Worm (Caenorhabditis elegans) whole organism, L4 larva: ENCODE measurements around the gene C08D8.1.

Source experiments
- F26F4.8 ChIP-seq: fragments of 200-800 bp; sonication (Bioruptor generic); conservative IDR thresholded peaks from 2 replicates; pipeline ENCODE4 v1.3.6; 2022; ENCODE audit warnings: missing genetic modification characterization, missing compliant biosample characterization
- F37D6.2 ChIP-seq: sonication (generic microtip); optimal IDR thresholded peaks from 2 replicates; lab custom pipeline; 2016; ENCODE audit warnings: mild to moderate bottlenecking, missing genetic modification characterization, missing compliant biosample characterization
- R02D3.7 ChIP-seq: fragments of 150-350 bp; sonication (generic microtip); optimal IDR thresholded peaks from 3 replicates; lab custom pipeline; 2014; ENCODE audit warnings: missing biosample characterization, missing genetic modification characterization
- T20F7.1 ChIP-seq: fragments of 200-800 bp; sonication (Bioruptor generic); optimal IDR thresholded peaks from 2 replicates; lab custom pipeline; 2018; ENCODE audit warnings: mild to moderate bottlenecking, missing genetic modification characterization, missing compliant biosample characterization
- T26A8.4 ChIP-seq: fragments of 200-800 bp; sonication (Bioruptor generic); IDR thresholded peaks from 2 replicates; pipeline ENCODE4 v1.3.6; 2022; ENCODE audit warnings: missing genetic modification characterization, missing compliant biosample characterization
- Y105C5A.15 ChIP-seq: fragments of 200-800 bp; sonication (Bioruptor generic); IDR thresholded peaks from 2 replicates; pipeline ENCODE4 v1.3.6; 2022; ENCODE audit warnings: missing genetic modification characterization, missing compliant biosample characterization
- ZK337.2 ChIP-seq: fragments of 200-800 bp; sonication (Bioruptor generic); IDR thresholded peaks from 2 replicates; pipeline ENCODE4 v1.3.6; 2022; ENCODE audit warnings: missing genetic modification reagents, missing genetic modification characterization, missing compliant biosample characterization
- ZK546.5 ChIP-seq, 2 experiments: sonication (generic microtip); optimal IDR thresholded peaks; 2 replicates each; lab custom pipeline; 2017; ENCODE audit warnings: missing biosample characterization in 2 of 2, missing genetic modification characterization in 2 of 2
- aha-1 ChIP-seq: fragments of 150-350 bp; peaks from one replicate; lab custom pipeline; 2014; ENCODE audit warnings: missing biosample characterization, missing genetic modification characterization
- aly-2 ChIP-seq: sonication (generic microtip); optimal IDR thresholded peaks from 2 replicates; lab custom pipeline; 2018; ENCODE audit warnings: missing biosample characterization, missing genetic modification characterization
- attf-4 ChIP-seq: sonication (generic microtip); optimal IDR thresholded peaks from 3 replicates; lab custom pipeline; 2017; ENCODE audit warnings: missing biosample characterization, missing genetic modification characterization
- ceh-20 ChIP-seq: fragments of 200-800 bp; sonication (Bioruptor generic); IDR thresholded peaks from 2 replicates; pipeline ENCODE4 v1.3.6; 2022; ENCODE audit warnings: missing genetic modification reagents, missing genetic modification characterization, missing compliant biosample characterization
- ceh-28 ChIP-seq: fragments of 150-350 bp; optimal IDR thresholded peaks from 2 replicates; lab custom pipeline; 2014; ENCODE audit warnings: missing biosample characterization, missing genetic modification reagents, missing genetic modification characterization
- ceh-32 ChIP-seq: sonication (generic microtip); optimal IDR thresholded peaks from 2 replicates; lab custom pipeline; 2016; ENCODE audit warnings: mild to moderate bottlenecking, missing genetic modification characterization, missing compliant biosample characterization; ENCODE audit not compliant: poor library complexity
- ceh-82 ChIP-seq: sonication (generic microtip); optimal IDR thresholded peaks from 2 replicates; lab custom pipeline; 2017; ENCODE audit warnings: missing biosample characterization, missing genetic modification characterization
- daf-19 ChIP-seq: fragments of 200-800 bp; sonication (Bioruptor generic); conservative IDR thresholded peaks from 2 replicates; pipeline ENCODE4 v1.3.6; 2022; ENCODE audit warnings: missing genetic modification characterization, missing compliant biosample characterization
- dmd-6 ChIP-seq: fragments of 200-800 bp; sonication (Bioruptor generic); IDR thresholded peaks from 2 replicates; pipeline ENCODE4 v1.3.6; 2022; ENCODE audit warnings: missing genetic modification reagents, missing genetic modification characterization, missing compliant biosample characterization
- dmd-8 ChIP-seq: fragments of 200-800 bp; sonication (Bioruptor generic); IDR thresholded peaks from 2 replicates; pipeline ENCODE4 v1.3.6; 2022; ENCODE audit warnings: missing genetic modification characterization, missing compliant biosample characterization
- dmd-9 ChIP-seq: fragments of 200-800 bp; sonication (Bioruptor generic); IDR thresholded peaks from 2 replicates; pipeline ENCODE4 v1.3.6; 2022; ENCODE audit warnings: missing genetic modification reagents, missing genetic modification characterization, missing compliant biosample characterization
- duxl-1 ChIP-seq: sonication (generic microtip); optimal IDR thresholded peaks from 2 replicates; lab custom pipeline; 2016; ENCODE audit warnings: mild to moderate bottlenecking, missing genetic modification characterization, moderate library complexity, missing compliant biosample characterization; ENCODE audit not compliant: poor library complexity
- dve-1 ChIP-seq: sonication (generic microtip); optimal IDR thresholded peaks from 2 replicates; lab custom pipeline; 2017; ENCODE audit warnings: antibody characterized with exemption, mild to moderate bottlenecking, missing genetic modification characterization, missing compliant biosample characterization; ENCODE audit not compliant: insufficient read depth
- egl-27 ChIP-seq: sonication (generic microtip); optimal IDR thresholded peaks from 3 replicates; lab custom pipeline; 2017; ENCODE audit warnings: missing biosample characterization, missing genetic modification reagents, missing genetic modification characterization
- fos-1 ChIP-seq: fragments of 150-350 bp; optimal IDR thresholded peaks from 2 replicates; lab custom pipeline; 2014; ENCODE audit warnings: missing biosample characterization, missing genetic modification characterization
- hif-1 ChIP-seq, 2 experiments: sonication (generic microtip); optimal IDR thresholded peaks; 2 replicates each; lab custom pipeline; 2016 to 2017; ENCODE audit warnings: missing compliant biosample characterization in 2 of 2, missing genetic modification characterization in 2 of 2, missing genetic modification reagents in 2 of 2, missing genotype in 2 of 2, mild to moderate bottlenecking in 1 of 2
- hlh-30 ChIP-seq: sonication (generic microtip); optimal IDR thresholded peaks from 2 replicates; lab custom pipeline; 2017; ENCODE audit warnings: antibody characterized with exemption, mild to moderate bottlenecking, missing genetic modification characterization, missing compliant biosample characterization; ENCODE audit not compliant: insufficient read depth
- jun-1 ChIP-seq: fragments of 150-350 bp; optimal IDR thresholded peaks from 2 replicates; lab custom pipeline; 2014; ENCODE audit warnings: missing biosample characterization, missing genetic modification reagents, missing genetic modification characterization
- lim-7 ChIP-seq: fragments of 200-800 bp; sonication (Bioruptor generic); IDR thresholded peaks from 2 replicates; pipeline ENCODE4 v1.3.6; 2022; ENCODE audit warnings: missing genetic modification characterization, missing compliant biosample characterization
- lin-1 ChIP-seq: fragments of 200-800 bp; sonication (Bioruptor generic); IDR thresholded peaks from 2 replicates; pipeline ENCODE4 v1.3.6; 2022; ENCODE audit warnings: missing genetic modification reagents, missing genetic modification characterization, missing compliant biosample characterization
- lin-38 ChIP-seq: fragments of 200-800 bp; sonication (Bioruptor generic); IDR thresholded peaks from 2 replicates; pipeline ENCODE4 v1.3.6; 2022; ENCODE audit warnings: missing genetic modification reagents, missing genetic modification characterization, missing compliant biosample characterization
- lir-3 ChIP-seq: sonication (generic microtip); optimal IDR thresholded peaks from 2 replicates; lab custom pipeline; 2016; ENCODE audit warnings: mild to moderate bottlenecking, missing genetic modification characterization, missing compliant biosample characterization
- lsy-2 ChIP-seq, 2 experiments: fragments of 150-350 bp in 1 of 2; sonication (generic microtip) in 1 of 2; optimal IDR thresholded peaks; 2 replicates each; lab custom pipeline; 2014 to 2017; ENCODE audit warnings: missing biosample characterization in 2 of 2, missing genetic modification characterization in 2 of 2
- mdt-29 ChIP-seq: fragments of 200-800 bp; sonication (Bioruptor generic); IDR thresholded peaks from 2 replicates; pipeline ENCODE4 v1.3.6; 2022; ENCODE audit warnings: missing genetic modification reagents, missing genetic modification characterization, missing compliant biosample characterization
- mep-1 ChIP-seq: fragments of 150-350 bp; sonication (generic microtip); optimal IDR thresholded peaks from 3 replicates; lab custom pipeline; 2014; ENCODE audit warnings: missing biosample characterization, missing genetic modification characterization
- mxl-2 ChIP-seq: fragments of 200-800 bp; sonication (Bioruptor generic); conservative IDR thresholded peaks from 2 replicates; pipeline ENCODE4 v1.3.6; 2022; ENCODE audit warnings: missing genetic modification reagents, missing genetic modification characterization, missing compliant biosample characterization
- mxl-3 ChIP-seq: fragments of 200-800 bp; sonication (Bioruptor generic); optimal IDR thresholded peaks from 2 replicates; lab custom pipeline; 2018; ENCODE audit warnings: mild to moderate bottlenecking, missing genetic modification characterization, missing compliant biosample characterization
- nhr-11 ChIP-seq: fragments of 150-350 bp; optimal IDR thresholded peaks from 2 replicates; lab custom pipeline; 2014; ENCODE audit warnings: missing biosample characterization, missing genetic modification characterization
- nhr-237 ChIP-seq: sonication (generic microtip); optimal IDR thresholded peaks from 2 replicates; lab custom pipeline; 2017; ENCODE audit warnings: missing biosample characterization, missing genetic modification characterization
- nhr-28 ChIP-seq: fragments of 150-350 bp; optimal IDR thresholded peaks from 2 replicates; lab custom pipeline; 2014; ENCODE audit warnings: missing biosample characterization, missing genetic modification characterization
- nhr-41 ChIP-seq: fragments of 200-800 bp; sonication (Bioruptor generic); IDR thresholded peaks from 2 replicates; pipeline ENCODE4 v1.3.6; 2022; ENCODE audit warnings: missing genetic modification reagents, missing genetic modification characterization, missing compliant biosample characterization
- php-3 ChIP-seq: fragments of 200-800 bp; sonication (Bioruptor generic); IDR thresholded peaks from 2 replicates; pipeline ENCODE4 v1.3.6; 2022; ENCODE audit warnings: missing genetic modification reagents, missing genetic modification characterization, missing compliant biosample characterization
- sdz-12 ChIP-seq: fragments of 200-800 bp; sonication (Bioruptor generic); optimal IDR thresholded peaks from 2 replicates; lab custom pipeline; 2018; ENCODE audit warnings: mild to moderate bottlenecking, missing genetic modification characterization, missing compliant biosample characterization
- snpc-4 ChIP-seq: fragments of 150-350 bp; optimal IDR thresholded peaks from 2 replicates; lab custom pipeline; 2014; ENCODE audit warnings: missing biosample characterization, missing genetic modification characterization
- spr-3 ChIP-seq: fragments of 200-800 bp; sonication (Bioruptor generic); optimal IDR thresholded peaks from 2 replicates; lab custom pipeline; 2018; ENCODE audit warnings: mild to moderate bottlenecking, missing genetic modification characterization, missing compliant biosample characterization
- tra-1 ChIP-seq: fragments of 200-800 bp; sonication (Bioruptor generic); IDR thresholded peaks from 2 replicates; pipeline ENCODE4 v1.3.6; 2022; ENCODE audit warnings: missing genetic modification reagents, missing genetic modification characterization, missing compliant biosample characterization
- unc-39 ChIP-seq: sonication (generic microtip); optimal IDR thresholded peaks from 2 replicates; lab custom pipeline; 2017; ENCODE audit warnings: missing biosample characterization, missing genetic modification characterization
- unc-62 ChIP-seq, 3 experiments: fragments of 150-350 bp in 1 of 3; sonication (generic microtip); optimal IDR thresholded peaks in 2 of 3; peaks in 1 of 3; 1 replicate in 1 of 3; 2 replicates in 2 of 3; lab custom pipeline; 2014 to 2017; ENCODE audit warnings: missing biosample characterization in 3 of 3, missing genetic modification characterization in 3 of 3, missing genetic modification reagents in 3 of 3, missing genotype in 1 of 3
- zfp-3 ChIP-seq: fragments of 200-800 bp; sonication (Bioruptor generic); conservative IDR thresholded peaks from 2 replicates; pipeline ENCODE4 v1.3.6; 2022; ENCODE audit warnings: missing genetic modification reagents, missing genetic modification characterization, missing compliant biosample characterization
- zip-2 ChIP-seq: fragments of 150-350 bp; optimal IDR thresholded peaks from 2 replicates; lab custom pipeline; 2014; ENCODE audit warnings: missing biosample characterization, missing genetic modification characterization

The C08D8.1 gene

DNA sequence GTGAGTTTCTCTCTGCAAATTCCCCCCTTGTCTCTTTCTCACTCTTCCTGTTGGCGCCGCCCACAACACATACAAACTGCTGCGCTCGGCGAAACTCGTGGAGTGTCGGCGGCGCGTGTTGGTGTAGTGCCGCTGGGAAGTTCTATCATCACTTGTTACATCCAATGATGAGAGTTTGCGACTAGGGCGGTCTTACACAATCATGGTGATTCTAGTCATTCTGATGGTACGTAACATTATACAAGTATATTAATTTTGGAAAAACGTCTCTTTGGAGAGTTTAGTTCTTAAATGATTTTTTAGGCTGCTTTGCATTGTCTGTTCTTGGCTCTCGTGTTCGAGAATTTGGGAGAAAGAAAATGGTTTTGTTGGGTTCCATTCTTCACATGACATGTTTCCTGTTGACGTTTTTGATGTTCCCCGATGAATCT lies 3.4 kb downstream of the C08D8.1 start (continued):
- TF ChIP-seq lin-38 (peak; percentile 77), mxl-3 (GFP tag; lab: Kevin White, UChicago) (peak; percentile 79), ceh-28 (tag; lab: Kevin White, UChicago) (no peak), unc-39 (no peak), hlh-30 (peak; percentile 74), T20F7.1 (GFP tag; lab: Kevin White, UChicago) (peak; percentile 76), R02D3.7 (tag; lab: Kevin White, UChicago) (no peak), sdz-12 (no peak), F26F4.8 (no peak), snpc-4 (tag; lab: Kevin White, UChicago) (peak; percentile 95), ceh-20 (GFP tag; lab: Robert Waterston, UW) (0 out of 2 replicates have a peak, but pooled peaks have one; percentile 42), mxl-2 (no peak), attf-4 (tag; lab: Kevin White, UChicago) (no peak), lir-3 (tag; lab: Kevin White, UChicago) (peak; percentile 19), mdt-29 (GFP tag; lab: Robert Waterston, UW) (0 out of 2 replicates have a peak, but pooled peaks have one; percentile 56), lim-7 (no peak), mep-1 (tag; lab: Kevin White, UChicago) (peak; percentile 91), zip-2 (tag; lab: Kevin White, UChicago) (peak; percentile 59), zfp-3 (GFP tag; lab: Robert Waterston, UW) (no peak), ceh-32 (peak; percentile 12), nhr-237 (no peak), fos-1 (no peak), dve-1 (tag; lab: Kevin White, UChicago) (peak; percentile 96), php-3 (GFP tag; lab: Robert Waterston, UW) (no peak), unc-62 (GFP tag; optimal IDR thresholded peaks at IDR 0.05 in 1 of 2; lab: Kevin White, UChicago) (no peak), unc-62 (tag; optimal IDR thresholded peaks at IDR 0.05; lab: Kevin White, UChicago) (no peak), dmd-6 (GFP tag; lab: Robert Waterston, UW) (peak; percentile 69; the same call in 1 of the 2 replicates), aly-2 (tag; lab: Kevin White, UChicago) (no peak), tra-1 (peak; percentile 49; the same call in 1 of the 2 replicates), dmd-9 (GFP tag; lab: Robert Waterston, UW) (0 out of 2 replicates have a peak, but pooled peaks have one; percentile 15), Y105C5A.15 (GFP tag; lab: Robert Waterston, UW) (no peak), F37D6.2 (tag; lab: Kevin White, UChicago) (peak; percentile 6), nhr-28 (tag; lab: Kevin White, UChicago) (peak; percentile 74), dmd-8 (GFP tag; lab: Robert Waterston, UW) (peak; percentile 62), lsy-2 (tag; optimal IDR thresholded peaks at IDR 0.05; lab: Kevin White, UChicago) (peak; percentile 57 to 75), ceh-82 (tag; lab: Kevin White, UChicago) (no peak), daf-19 (GFP tag; lab: Robert Waterston, UW) (0 out of 2 replicates have a peak, but pooled peaks have one; percentile 7), aha-1 (tag; lab: Kevin White, UChicago) (peak; percentile 76), jun-1 (tag; lab: Kevin White, UChicago) (peak; percentile 50), egl-27 (tag; lab: Kevin White, UChicago) (no peak), duxl-1 (tag; lab: Kevin White, UChicago) (peak; percentile 95), hif-1 (tag; optimal IDR thresholded peaks at IDR 0.05; lab: Kevin White, UChicago) (peak; percentile 21 to 25), ZK546.5 (tag; optimal IDR thresholded peaks at IDR 0.05; lab: Kevin White, UChicago) (no peak), ZK337.2 (GFP tag; lab: Robert Waterston, UW) (0 out of 2 replicates have a peak, but pooled peaks have one; percentile 35), lin-1 (GFP tag; lab: Robert Waterston, UW) (peak; percentile 88; the same call in 1 of the 2 replicates), nhr-41 (GFP tag; lab: Robert Waterston, UW) (0 out of 2 replicates have a peak, but pooled peaks have one; percentile 47), nhr-11 (peak; percentile 32), T26A8.4 (GFP tag; lab: Robert Waterston, UW) (peak; percentile 92), spr-3 (GFP tag; lab: Kevin White, UChicago) (no peak)
- TF ChIP-seq, all 104 proteins: peak for 56
